Fruit fly (Drosophila melanogaster) whole organism: ENCODE data around the gene Sec23.

ENCODE experiments used
- Dll ChIP-seq: fragments of >200 bp; optimal IDR thresholded peaks from 2 replicates; lab custom pipeline; 2017
- pan ChIP-seq: fragments of >200 bp; optimal IDR thresholded peaks from 2 replicates; lab custom pipeline; 2017
- psq ChIP-seq: fragments of >200 bp; optimal IDR thresholded peaks from 2 replicates; lab custom pipeline; 2017

- TF ChIP-seq pan (no peak), Dll (lab: Kevin White, UChicago) (no peak), psq (no peak)
Measured at dm6 chr3R:5633437-5633836, 15.4 kb upstream of the Sec23 start, which contains the start of gene CG12171.
